Worm (Caenorhabditis elegans): Measurements from ENCODE around the gene ZK686.1.

ce11 chrIII:7733563-7733962 lies 39.4 kb upstream of the ZK686.1 start:
- TF ChIP-seq ama-1 (optimal IDR thresholded peaks at IDR 0.05) (no peak), gmeb-1 (tag; optimal IDR thresholded peaks at IDR 0.05) (no peak), sma-3 (GFP tag; optimal IDR thresholded peaks at IDR 0.05) (no peak), mbf-1 (tag; optimal IDR thresholded peaks at IDR 0.05) (no peak), nhr-12 (tag; optimal IDR thresholded peaks at IDR 0.05) (no peak), lin-39 (tag; optimal IDR thresholded peaks at IDR 0.05) (no peak), ceh-16 (tag; optimal IDR thresholded peaks at IDR 0.05) (no peak), lin-13 (GFP tag; optimal IDR thresholded peaks at IDR 0.05) (no peak), nhr-77 (tag; optimal IDR thresholded peaks at IDR 0.05) (no peak), unc-62 (GFP tag; optimal IDR thresholded peaks at IDR 0.05) (no peak), nhr-237 (tag; optimal IDR thresholded peaks at IDR 0.05) (no peak)

All from whole organism, L2 larva.